Fruit fly (Drosophila melanogaster): ENCODE data around the gene CG32240.

Gene CG32240

DNA sequence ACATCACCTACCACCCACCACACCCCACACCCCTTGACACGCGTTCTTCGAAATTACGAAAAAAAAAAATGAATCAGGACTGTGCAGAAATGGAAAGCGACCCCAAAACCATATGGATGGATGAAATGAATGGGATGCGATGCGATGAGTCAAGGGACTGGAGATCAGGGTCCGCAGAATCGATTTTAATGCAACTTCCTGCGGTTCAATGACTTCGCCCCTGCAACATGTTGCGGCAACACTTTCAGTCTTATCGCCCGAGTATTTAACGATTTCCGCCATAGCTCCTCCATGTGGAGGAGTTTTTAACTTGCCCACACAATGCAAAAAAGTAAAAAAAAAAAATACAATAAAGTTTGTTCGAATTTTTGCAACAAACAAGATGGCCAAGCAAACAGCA, 28.8 kb downstream of the CG32240 start:
- TF ChIP-seq onecut (GFP tag; IDR thresholded peaks at IDR 0.05) = 0 out of 2 replicates have a peak, but pooled peaks have one; percentile 20
- peak; percentile 88 for TF ChIP-seq CG11504 (tag; optimal IDR thresholded peaks at IDR 0.05)
- no peak for TF ChIP-seq Hr39 (optimal IDR thresholded peaks at IDR 0.05)

DNA sequence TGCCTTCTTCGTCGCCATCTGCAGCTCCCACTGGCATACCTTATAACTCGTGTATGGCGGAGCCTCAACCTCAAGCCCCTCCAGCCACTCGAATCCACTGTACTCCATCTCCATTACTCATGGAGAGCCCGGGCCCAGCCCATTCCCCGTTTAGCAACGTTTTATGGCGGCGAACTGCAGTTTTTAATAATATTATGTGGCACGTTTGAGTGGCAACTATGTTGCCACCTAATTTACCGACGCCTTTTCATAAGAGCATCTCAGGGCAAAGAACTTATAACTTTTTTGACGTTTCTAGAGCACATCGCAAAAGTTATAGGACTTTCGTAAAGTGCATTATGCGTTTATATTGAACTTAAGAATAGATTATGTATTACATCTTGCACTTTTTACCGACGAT, 29.4 kb downstream of the CG32240 start:
- TF ChIP-seq sens (GFP tag) (peak; percentile 38), sisA (GFP tag; IDR thresholded peaks at IDR 0.05) (no peak), Trl (optimal IDR thresholded peaks at IDR 0.05) (no peak), Trl (GFP tag; optimal IDR thresholded peaks at IDR 0.05) (no peak), CG2712 (tag; optimal IDR thresholded peaks at IDR 0.05) (no peak), luna (GFP tag; optimal IDR thresholded peaks at IDR 0.05) (no peak), emc (GFP tag; optimal IDR thresholded peaks at IDR 0.05) (no peak), Drgx (GFP tag; IDR thresholded peaks at IDR 0.05) (0 out of 2 replicates have a peak, but pooled peaks have one; percentile 7), CG4820 (GFP tag; optimal IDR thresholded peaks at IDR 0.05) (no peak), Adf1 (GFP tag; IDR thresholded peaks at IDR 0.05) (no peak), CG3407 (GFP tag; optimal IDR thresholded peaks at IDR 0.05) (no peak), Antp (GFP tag; optimal IDR thresholded peaks at IDR 0.05) (no peak), ewg (GFP tag; optimal IDR thresholded peaks at IDR 0.05) (no peak), D19B (GFP tag; optimal IDR thresholded peaks at IDR 0.05) (no peak)

DNA sequence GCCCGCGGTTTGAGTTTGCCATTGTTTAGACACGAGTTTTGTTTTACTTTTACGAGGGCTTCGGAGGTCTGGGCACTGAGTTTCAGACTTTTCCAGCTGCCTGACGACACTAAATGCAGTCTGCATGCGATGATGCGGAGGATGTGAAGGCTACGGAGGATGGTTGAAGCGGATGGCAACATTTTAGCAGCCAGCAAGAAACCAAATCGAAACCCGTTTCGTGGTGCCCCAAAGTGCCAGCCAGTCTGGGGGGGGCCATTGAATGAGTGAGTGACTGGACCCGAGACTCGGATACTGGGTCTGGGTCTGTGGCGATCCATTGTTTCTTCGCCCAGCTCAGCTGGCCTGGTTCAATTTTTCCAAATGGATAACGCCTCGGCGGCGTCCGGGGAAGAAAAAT, 32.1 kb downstream of the CG32240 start:
- TF ChIP-seq knrl (GFP tag; IDR thresholded peaks at IDR 0.05; ENCODE audit: partially characterized antibody) (no peak), Asciz (GFP tag; optimal IDR thresholded peaks at IDR 0.05) (no peak), sd (tag; optimal IDR thresholded peaks at IDR 0.05) (no peak), br (optimal IDR thresholded peaks at IDR 0.05) (no peak), ATbp (GFP tag; optimal IDR thresholded peaks at IDR 0.05) (no peak), Abd-B (GFP tag; optimal IDR thresholded peaks at IDR 0.05) (no peak), CG18476 (GFP tag; optimal IDR thresholded peaks at IDR 0.05) (no peak), h (optimal IDR thresholded peaks at IDR 0.05) (no peak), Deaf1 (tag; optimal IDR thresholded peaks at IDR 0.05) (no peak), chm (GFP tag; IDR thresholded peaks at IDR 0.05) (no peak), trem (tag; optimal IDR thresholded peaks at IDR 0.05) (no peak), CG8478 (optimal IDR thresholded peaks at IDR 0.05) (no peak), CG7271 (tag; optimal IDR thresholded peaks at IDR 0.05) (no peak), Max (GFP tag; optimal IDR thresholded peaks at IDR 0.05) (no peak), H2.0 (GFP tag; IDR thresholded peaks at IDR 0.05) (no peak), CG17359 (tag; optimal IDR thresholded peaks at IDR 0.05) (no peak), CoRest (tag; optimal IDR thresholded peaks at IDR 0.05) (no peak), CG13894 (tag; optimal IDR thresholded peaks at IDR 0.05) (no peak), CG12391 (tag; optimal IDR thresholded peaks at IDR 0.05) (no peak), stwl (tag; optimal IDR thresholded peaks at IDR 0.05) (no peak), nom (GFP tag; optimal IDR thresholded peaks at IDR 0.05) (no peak), gce (GFP tag; IDR thresholded peaks at IDR 0.05) (0 out of 3 replicates have a peak, but pooled peaks have one; percentile 24), Med (GFP tag) (peak; percentile 21), en (GFP tag; optimal IDR thresholded peaks at IDR 0.05) (no peak), cas (GFP tag; IDR thresholded peaks at IDR 0.05) (no peak), Hr78 (GFP tag; optimal IDR thresholded peaks at IDR 0.05) (no peak), CG14441 (GFP tag; IDR thresholded peaks at IDR 0.05) (no peak), tgo (GFP tag; IDR thresholded peaks at IDR 0.05) (no peak), sqz (GFP tag; optimal IDR thresholded peaks at IDR 0.05) (no peak), ranshi (GFP tag; IDR thresholded peaks at IDR 0.05) (no peak), CG7556 (GFP tag; optimal IDR thresholded peaks at IDR 0.05) (no peak), Dbx (GFP tag; IDR thresholded peaks at IDR 0.05) (0 out of 3 replicates have a peak, but pooled peaks have one; percentile 20), klu (GFP tag; IDR thresholded peaks at IDR 0.05) (no peak), CG9215 (GFP tag; IDR thresholded peaks at IDR 0.05) (no peak), tio (GFP tag; optimal IDR thresholded peaks at IDR 0.05) (no peak)

Measured in whole organism, embryonic.